Fruit fly (Drosophila melanogaster): ENCODE results near the gene CG43121.

The CG43121 gene

dm6 chr3L:14645934-14646333 is 26.3 kb downstream of the CG43121 start:
- TF ChIP-seq Hnf4 (GFP tag; optimal IDR thresholded peaks at IDR 0.05) (no peak), brk (GFP tag; optimal IDR thresholded peaks at IDR 0.05) (no peak), sage (GFP tag; optimal IDR thresholded peaks at IDR 0.05) (no peak), psq (GFP tag; optimal IDR thresholded peaks at IDR 0.05) (no peak), Rel (GFP tag; optimal IDR thresholded peaks at IDR 0.05) (no peak), Rel (tag; optimal IDR thresholded peaks at IDR 0.05) (no peak), Dfd (GFP tag; optimal IDR thresholded peaks at IDR 0.05) (no peak), fru (GFP tag; optimal IDR thresholded peaks at IDR 0.05) (no peak), usp (GFP tag; optimal IDR thresholded peaks at IDR 0.05) (no peak), Hr78 (GFP tag; optimal IDR thresholded peaks at IDR 0.05) (no peak)

- TF ChIP-seq foxo (GFP tag; optimal IDR thresholded peaks at IDR 0.05) = no peak
- TF ChIP-seq sv (GFP tag; optimal IDR thresholded peaks at IDR 0.05) = no peak
- TF ChIP-seq woc (GFP tag; optimal IDR thresholded peaks at IDR 0.05) = no peak
- no peak for TF ChIP-seq Vsx2 (GFP tag; optimal IDR thresholded peaks at IDR 0.05; ENCODE audit: partially characterized antibody)
- TF ChIP-seq Mio (GFP tag; optimal IDR thresholded peaks at IDR 0.05) = no peak
Observed at dm6 chr3L:14645120-14645519, 27.1 kb downstream of the CG43121 start.

- TF ChIP-seq Dif (GFP tag; optimal IDR thresholded peaks at IDR 0.05; ENCODE audit: partially characterized antibody) (no peak), psq (GFP tag; optimal IDR thresholded peaks at IDR 0.05) (no peak), CrebA (GFP tag; optimal IDR thresholded peaks at IDR 0.05; ENCODE audit: borderline replicate concordance) (no peak), brk (GFP tag; optimal IDR thresholded peaks at IDR 0.05) (no peak), foxo (GFP tag; optimal IDR thresholded peaks at IDR 0.05) (no peak)
Observed at dm6 chr3L:14643692-14644091, 28.5 kb downstream of the CG43121 start.

- TF ChIP-seq pan (optimal IDR thresholded peaks at IDR 0.05) (no peak), Abd-B (GFP tag; optimal IDR thresholded peaks at IDR 0.05) (no peak), usp (GFP tag; optimal IDR thresholded peaks at IDR 0.05) (no peak), h (GFP tag; optimal IDR thresholded peaks at IDR 0.05) (no peak), N (GFP tag; optimal IDR thresholded peaks at IDR 0.05) (no peak), rgr (GFP tag; optimal IDR thresholded peaks at IDR 0.05) (no peak), GATAd (GFP tag; optimal IDR thresholded peaks at IDR 0.05) (no peak), dmrt93B (GFP tag; optimal IDR thresholded peaks at IDR 0.05) (no peak), CG32264 (GFP tag; optimal IDR thresholded peaks at IDR 0.05) (no peak), fru (GFP tag; optimal IDR thresholded peaks at IDR 0.05) (no peak), HLH106 (tag; optimal IDR thresholded peaks at IDR 0.05) (no peak), Myc (optimal IDR thresholded peaks at IDR 0.05) (no peak), ey (GFP tag; optimal IDR thresholded peaks at IDR 0.05) (no peak), tai (GFP tag; optimal IDR thresholded peaks at IDR 0.05) (no peak), sv (GFP tag; optimal IDR thresholded peaks at IDR 0.05) (no peak), CG9705 (GFP tag; optimal IDR thresholded peaks at IDR 0.05) (no peak), jim (GFP tag; optimal IDR thresholded peaks at IDR 0.05) (no peak), Rel (GFP tag; optimal IDR thresholded peaks at IDR 0.05) (no peak), Rel (tag; optimal IDR thresholded peaks at IDR 0.05) (no peak), foxo (GFP tag; optimal IDR thresholded peaks at IDR 0.05) (no peak)
Observed at dm6 chr3L:14642820-14643219, 29.4 kb downstream of the CG43121 start.

- TF ChIP-seq fru (GFP tag; optimal IDR thresholded peaks at IDR 0.05) (no peak), GATAd (GFP tag; optimal IDR thresholded peaks at IDR 0.05) (no peak), Rel (GFP tag; optimal IDR thresholded peaks at IDR 0.05) (no peak), Rel (tag; optimal IDR thresholded peaks at IDR 0.05) (no peak), Jra (GFP tag; optimal IDR thresholded peaks at IDR 0.05) (no peak), Sp1 (GFP tag; optimal IDR thresholded peaks at IDR 0.05) (no peak), Hnf4 (GFP tag; optimal IDR thresholded peaks at IDR 0.05) (no peak), dl (GFP tag; optimal IDR thresholded peaks at IDR 0.05; ENCODE audit: insufficient read depth in 1 of 2, partially characterized antibody in 2 of 2) (no peak)
Observed at dm6 chr3L:14641969-14642485, 30.2 kb downstream of the CG43121 start.
